Worm (Caenorhabditis elegans) whole organism, late embryonic: ENCODE data around the gene F21A3.3.

Experiments
- K02D7.2 ChIP-seq: sonication (generic microtip); optimal IDR thresholded peaks from 2 replicates; lab custom pipeline; 2017; ENCODE audit warnings: mild to moderate bottlenecking, missing genetic modification characterization, missing compliant biosample characterization
- elt-2 ChIP-seq: sonication (generic microtip); optimal IDR thresholded peaks from 2 replicates; lab custom pipeline; 2016; ENCODE audit warnings: missing genetic modification reagents, missing genetic modification characterization, missing compliant biosample characterization
- ets-4 ChIP-seq: sonication (generic microtip); optimal IDR thresholded peaks from 2 replicates; lab custom pipeline; 2016; ENCODE audit warnings: missing genetic modification characterization, missing compliant biosample characterization
- hlh-30 ChIP-seq: sonication (generic microtip); optimal IDR thresholded peaks from 2 replicates; lab custom pipeline; 2017; ENCODE audit warnings: antibody characterized with exemption, missing genetic modification characterization, missing compliant biosample characterization; ENCODE audit not compliant: insufficient read depth
- hlh-8 ChIP-seq: sonication (generic microtip); optimal IDR thresholded peaks from 2 replicates; lab custom pipeline; 2016; ENCODE audit warnings: missing genotype, missing genetic modification characterization, missing compliant biosample characterization
- lim-6 ChIP-seq: sonication (generic microtip); optimal IDR thresholded peaks from 2 replicates; lab custom pipeline; 2016; ENCODE audit warnings: missing genetic modification characterization, missing compliant biosample characterization
- lin-11 ChIP-seq: fragments of 200-800 bp; sonication (Bioruptor generic); optimal IDR thresholded peaks from 2 replicates; lab custom pipeline; 2018; ENCODE audit warnings: mild to moderate bottlenecking, missing genetic modification characterization, missing compliant biosample characterization
- nfya-1 ChIP-seq: sonication (generic microtip); optimal IDR thresholded peaks from 2 replicates; lab custom pipeline; 2017; ENCODE audit warnings: missing genetic modification characterization, mild to moderate bottlenecking, missing compliant biosample characterization, antibody characterized with exemption, moderate library complexity
- nhr-11 ChIP-seq: fragments of 150-350 bp; optimal IDR thresholded peaks from 2 replicates; lab custom pipeline; 2014; ENCODE audit warnings: missing biosample characterization, missing genetic modification characterization
- odd-2 ChIP-seq: sonication (generic microtip); optimal IDR thresholded peaks from 2 replicates; lab custom pipeline; 2017; ENCODE audit warnings: antibody characterized with exemption, mild to moderate bottlenecking, missing genetic modification characterization, missing compliant biosample characterization
- pag-3 ChIP-seq: sonication (generic microtip); optimal IDR thresholded peaks from 2 replicates; lab custom pipeline; 2016; ENCODE audit warnings: missing compliant biosample characterization, missing genetic modification characterization, borderline replicate concordance
- pha-4 ChIP-seq: fragments of 150-350 bp; optimal IDR thresholded peaks from 2 replicates; lab custom pipeline; 2018; ENCODE audit warnings: missing biosample characterization, missing genetic modification reagents, missing genetic modification characterization
- ref-2 ChIP-seq: sonication (generic microtip); optimal IDR thresholded peaks from 2 replicates; lab custom pipeline; 2016; ENCODE audit warnings: missing genetic modification characterization, missing compliant biosample characterization
- unc-42 ChIP-seq: sonication (generic microtip); optimal IDR thresholded peaks from 2 replicates; lab custom pipeline; 2016; ENCODE audit warnings: missing genotype, missing genetic modification characterization, missing compliant biosample characterization

ce11 chrV:15495169-15495568, 22.3 kb upstream of the F21A3.3 start, which contains the start of gene srh-219:
- TF ChIP-seq ref-2 (tag; lab: Kevin White, UChicago) (no peak), K02D7.2 (no peak), nhr-11 (no peak), ets-4 (no peak), odd-2 (tag; lab: Kevin White, UChicago) (no peak), pag-3 (tag; lab: Kevin White, UChicago) (no peak), lin-11 (tag; lab: Kevin White, UChicago) (no peak), unc-42 (no peak), hlh-8 (tag; lab: Kevin White, UChicago) (no peak), lim-6 (tag; lab: Kevin White, UChicago) (no peak), hlh-30 (tag; lab: Kevin White, UChicago) (no peak), nfya-1 (tag; lab: Kevin White, UChicago) (no peak), elt-2 (tag; lab: Kevin White, UChicago) (no peak), pha-4 (no peak)
